Worm (Caenorhabditis elegans) whole organism, late embryonic: ENCODE data around the gene scvp-1.

Experiments used
- F13H6.1 ChIP-seq: sonication (generic microtip); optimal IDR thresholded peaks from 2 replicates; lab custom pipeline; 2016; ENCODE audit warnings: missing genetic modification characterization, missing compliant biosample characterization
- ama-1 ChIP-seq: fragments of 150-350 bp; optimal IDR thresholded peaks from 2 replicates; lab custom pipeline; 2014
- dmd-4 ChIP-seq: sonication (generic microtip); optimal IDR thresholded peaks from 2 replicates; lab custom pipeline; 2016; ENCODE audit warnings: borderline replicate concordance, missing genetic modification characterization, missing compliant biosample characterization
- fkh-10 ChIP-seq: fragments of 150-350 bp; optimal IDR thresholded peaks from 2 replicates; lab custom pipeline; 2014; ENCODE audit warnings: missing biosample characterization, missing genetic modification reagents, missing genetic modification characterization
- nfya-1 ChIP-seq: sonication (generic microtip); optimal IDR thresholded peaks from 2 replicates; lab custom pipeline; 2017; ENCODE audit warnings: missing genetic modification characterization, mild to moderate bottlenecking, missing compliant biosample characterization, antibody characterized with exemption, moderate library complexity
- pqm-1 ChIP-seq: sonication (generic microtip); optimal IDR thresholded peaks from 2 replicates; lab custom pipeline; 2016; ENCODE audit warnings: missing genetic modification characterization, missing compliant biosample characterization
- sox-4 ChIP-seq: sonication (generic microtip); optimal IDR thresholded peaks from 2 replicates; lab custom pipeline; 2017; ENCODE audit warnings: mild to moderate bottlenecking, missing genetic modification characterization, inconsistent platforms, missing compliant biosample characterization

- no peak for TF ChIP-seq pqm-1
- TF ChIP-seq fkh-10 = no peak
- TF ChIP-seq F13H6.1 (tag; lab: Kevin White, UChicago) = no peak
- TF ChIP-seq dmd-4 (tag; lab: Kevin White, UChicago) = no peak
- no peak for TF ChIP-seq sox-4 (tag; lab: Kevin White, UChicago)
- TF ChIP-seq nfya-1 (tag; lab: Kevin White, UChicago) = no peak
- TF ChIP-seq ama-1 (lab: Kevin White, UChicago) = no peak
Observed at ce11 chrV:10967594-10968273, 36.6 kb upstream of the scvp-1 start.
